Worm (Caenorhabditis elegans) whole organism, late embryonic: ENCODE results near the gene srw-14.
"Not testable (repeated sequence)": the region's sequence is repeated elsewhere in the genome, so short reads cannot be mapped to it uniquely, and the experiment has no call there.

ENCODE experiments used
- ceh-48 ChIP-seq: sonication (generic microtip); optimal IDR thresholded peaks from 2 replicates; lab custom pipeline; 2016; ENCODE audit warnings: missing genetic modification characterization, inconsistent platforms, missing compliant biosample characterization
- ceh-6 ChIP-seq: fragments of 200-800 bp; sonication (Bioruptor generic); optimal IDR thresholded peaks from 2 replicates; lab custom pipeline; 2018; ENCODE audit warnings: mild to moderate bottlenecking, missing genetic modification characterization, missing compliant biosample characterization
- fkh-10 ChIP-seq: fragments of 150-350 bp; optimal IDR thresholded peaks from 2 replicates; lab custom pipeline; 2014; ENCODE audit warnings: missing biosample characterization, missing genetic modification reagents, missing genetic modification characterization
- pqm-1 ChIP-seq: sonication (generic microtip); optimal IDR thresholded peaks from 2 replicates; lab custom pipeline; 2016; ENCODE audit warnings: missing genetic modification characterization, missing compliant biosample characterization
- unc-86 ChIP-seq: sonication (generic microtip); optimal IDR thresholded peaks from 2 replicates; lab custom pipeline; 2016; ENCODE audit warnings: missing genetic modification characterization, missing compliant biosample characterization

DNA sequence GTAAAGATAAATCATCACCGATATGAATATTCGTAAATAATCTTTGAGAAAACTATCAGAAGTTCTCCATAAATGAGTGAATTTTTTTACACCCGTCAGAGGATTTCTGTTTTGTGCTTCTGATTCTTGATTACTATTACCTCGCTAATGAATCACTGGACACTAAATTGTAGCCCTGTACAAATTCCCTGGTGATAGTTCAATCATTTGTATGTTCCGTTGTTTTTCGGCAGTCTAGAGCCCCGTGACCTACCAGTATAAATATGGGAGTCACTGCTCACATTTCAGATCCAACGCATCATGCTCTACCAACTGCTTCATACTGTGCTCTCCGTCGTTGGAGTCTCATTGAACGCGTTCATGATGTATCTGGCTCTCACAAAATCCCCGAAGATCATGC, 24.6 kb downstream of the srw-14 start, which contains the start of gene srd-28:
- not testable (repeated sequence) for TF ChIP-seq ceh-6 (GFP tag; lab: Kevin White, UChicago); pqm-1 (tag; lab: Kevin White, UChicago); fkh-10 (GFP tag; lab: Kevin White, UChicago); unc-86 (tag; lab: Kevin White, UChicago); ceh-48 (tag; lab: Kevin White, UChicago)
